Worm (Caenorhabditis elegans) whole organism, L2 larva: Measurements from ENCODE around the gene F08D12.3.

Experiments used
- dmd-4 ChIP-seq: sonication (generic microtip); optimal IDR thresholded peaks from 2 replicates; lab custom pipeline; 2017; ENCODE audit warnings: missing biosample characterization, missing genetic modification characterization
- egl-27 ChIP-seq: sonication (generic microtip); optimal IDR thresholded peaks from 3 replicates; lab custom pipeline; 2017; ENCODE audit warnings: missing biosample characterization, missing genetic modification reagents, missing genetic modification characterization
- nhr-12 ChIP-seq: fragments of 150-350 bp; optimal IDR thresholded peaks from 2 replicates; lab custom pipeline; 2014; ENCODE audit warnings: missing biosample characterization, missing genetic modification characterization
- skn-1 ChIP-seq: sonication (generic microtip); optimal IDR thresholded peaks from 2 replicates; lab custom pipeline; 2017; ENCODE audit warnings: missing biosample characterization, missing genetic modification characterization

DNA sequence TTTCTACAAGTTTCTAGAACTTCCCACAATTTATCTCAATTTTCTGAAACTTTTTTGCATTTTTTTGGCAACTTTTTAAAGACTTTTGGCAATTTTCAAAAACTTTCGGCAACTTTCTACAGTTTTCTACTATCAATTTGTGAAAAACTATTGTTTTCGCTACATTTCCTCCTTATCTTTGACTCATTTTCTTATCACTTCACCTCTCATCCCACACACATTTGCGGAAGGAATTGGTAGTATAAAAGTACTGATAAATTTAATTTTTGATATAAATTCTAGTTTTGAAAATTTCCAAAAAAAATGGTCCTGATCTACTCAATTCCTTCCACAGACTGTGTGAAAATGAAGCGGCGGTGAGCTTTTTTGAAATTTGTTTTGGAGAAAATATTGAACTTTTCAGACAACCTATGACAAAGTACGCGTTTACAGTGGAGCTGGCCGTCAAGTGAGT is 29.7 kb upstream of the F08D12.3 start, which contains the start of gene F29A7.4:
- no peak for TF ChIP-seq nhr-12 (tag; lab: Kevin White, UChicago)
- TF ChIP-seq dmd-4 = no peak
- no peak for TF ChIP-seq skn-1 (tag; lab: Kevin White, UChicago)
- no peak for TF ChIP-seq egl-27
